Worm (Caenorhabditis elegans): Measurements from ENCODE around the gene F59E12.3.
A peak's percentile ranks its signal among the peaks of the same experiment; 100 is the strongest.

F59E12.3 gene

ce11 chrII:5660736-5661734, 22.9 kb downstream of the F59E12.3 start, which contains the start of the genes ift-43 and mdt-26 (continued):
- TF ChIP-seq zip-2 (tag; optimal IDR thresholded peaks at IDR 0.05), result no peak
- 0 out of 2 replicates have a peak, but pooled peaks have one; percentile 36 for TF ChIP-seq zfp-3 (GFP tag; conservative IDR thresholded peaks at IDR 0.05)
- TF ChIP-seq zag-1 (tag; optimal IDR thresholded peaks at IDR 0.05), result no peak
- no peak for TF ChIP-seq ztf-11 (tag; optimal IDR thresholded peaks at IDR 0.05)
- TF ChIP-seq nhr-10 (tag; optimal IDR thresholded peaks at IDR 0.05), result no peak
- no peak for TF ChIP-seq skn-1 (tag; optimal IDR thresholded peaks at IDR 0.05)
- TF ChIP-seq mdl-1 (tag; optimal IDR thresholded peaks at IDR 0.05), result peak; percentile 76 to 88
- peak; percentile 57 for TF ChIP-seq jun-1 (tag; optimal IDR thresholded peaks at IDR 0.05)
- peak; percentile 46; the same call in 1 of the 2 replicates for TF ChIP-seq tra-1 (GFP tag; IDR thresholded peaks at IDR 0.05)
- no peak for TF ChIP-seq daf-12 (tag; optimal IDR thresholded peaks at IDR 0.05)
- peak; percentile 92 for TF ChIP-seq ctbp-1 (GFP tag; IDR thresholded peaks at IDR 0.05)
- peak; percentile 70 for TF ChIP-seq nhr-102 (tag; optimal IDR thresholded peaks at IDR 0.05)
- TF ChIP-seq F37D6.2 (tag; optimal IDR thresholded peaks at IDR 0.05), result peak; percentile 70
- TF ChIP-seq ceh-28 (tag; optimal IDR thresholded peaks at IDR 0.05), result peak; percentile 76
- peak; percentile 74; the same call in 1 of the 2 replicates for TF ChIP-seq dmd-8 (GFP tag; IDR thresholded peaks at IDR 0.05)
- TF ChIP-seq egl-27 (tag; optimal IDR thresholded peaks at IDR 0.05), result no peak
- peak; percentile 66 for TF ChIP-seq lin-38 (GFP tag; IDR thresholded peaks at IDR 0.05)
- TF ChIP-seq duxl-1 (tag; optimal IDR thresholded peaks at IDR 0.05; ENCODE audit: poor library complexity), result peak; percentile 31
- TF ChIP-seq nhr-25 (tag; optimal IDR thresholded peaks at IDR 0.05; ENCODE audit: borderline replicate concordance, insufficient read depth), result peak; percentile 61
- TF ChIP-seq rbr-2 (tag; optimal IDR thresholded peaks at IDR 0.05), result peak; percentile 76
- TF ChIP-seq sdz-12 (GFP tag; optimal IDR thresholded peaks at IDR 0.05), result no peak
- peak; percentile 83 for TF ChIP-seq nhr-42 (GFP tag; IDR thresholded peaks at IDR 0.05)
- peak; percentile 42 for TF ChIP-seq F10B5.3 (tag; optimal IDR thresholded peaks at IDR 0.05)
- peak; percentile 78 for TF ChIP-seq arid-1 (GFP tag; conservative IDR thresholded peaks at IDR 0.05)
- no peak for TF ChIP-seq F26F4.8 (GFP tag; conservative IDR thresholded peaks at IDR 0.05)
- TF ChIP-seq nhr-41 (GFP tag; IDR thresholded peaks at IDR 0.05), result peak; percentile 65; the same call in 1 of the 2 replicates
- TF ChIP-seq unc-62 (GFP tag; optimal IDR thresholded peaks at IDR 0.05 in 1 of 2), result peak in 1 of 2 experiments; percentile 97
- no peak for TF ChIP-seq unc-62 (tag; optimal IDR thresholded peaks at IDR 0.05)
- TF ChIP-seq tag-97 (GFP tag; IDR thresholded peaks at IDR 0.05), result no peak
- TF ChIP-seq D1046.2 (GFP tag; IDR thresholded peaks at IDR 0.05), result no peak
- peak; percentile 34 for TF ChIP-seq ceh-82 (tag; optimal IDR thresholded peaks at IDR 0.05)
- TF ChIP-seq snpc-1.2 (GFP tag; IDR thresholded peaks at IDR 0.05), result peak; percentile 75
- peak; percentile 36 to 59 for TF ChIP-seq daf-16 (GFP tag; optimal IDR thresholded peaks at IDR 0.05)
- peak; percentile 47 for TF ChIP-seq daf-16 (tag; optimal IDR thresholded peaks at IDR 0.05)
- TF ChIP-seq mep-1 (tag; optimal IDR thresholded peaks at IDR 0.05), result peak; percentile 77
- peak; percentile 91 for TF ChIP-seq daf-19 (GFP tag; conservative IDR thresholded peaks at IDR 0.05)
- no peak for TF ChIP-seq Y5F2A.4 (GFP tag; optimal IDR thresholded peaks at IDR 0.05)
- TF ChIP-seq ceh-32 (tag; optimal IDR thresholded peaks at IDR 0.05; ENCODE audit: poor library complexity), result peak; percentile 55
- peak; percentile 64; the same call in 1 of the 2 replicates for TF ChIP-seq ceh-44 (GFP tag; IDR thresholded peaks at IDR 0.05)
- TF ChIP-seq ceh-62 (tag; optimal IDR thresholded peaks at IDR 0.05), result no peak
- peak; percentile 81 for TF ChIP-seq spr-1 (tag; optimal IDR thresholded peaks at IDR 0.05)
- peak; percentile 0 for TF ChIP-seq nhr-77 (tag; optimal IDR thresholded peaks at IDR 0.05)
- peak; percentile 67 for TF ChIP-seq madf-9 (GFP tag; conservative IDR thresholded peaks at IDR 0.05)
- TF ChIP-seq nhr-28 (tag; optimal IDR thresholded peaks at IDR 0.05), result peak; percentile 46
- peak; percentile 21 for TF ChIP-seq nhr-111 (GFP tag; optimal IDR thresholded peaks at IDR 0.05)
- TF ChIP-seq zip-11 (GFP tag; IDR thresholded peaks at IDR 0.05), result no peak
- no peak for TF ChIP-seq nhr-6 (tag; optimal IDR thresholded peaks at IDR 0.05)
- no peak for TF ChIP-seq cey-2 (tag; optimal IDR thresholded peaks at IDR 0.05; ENCODE audit: borderline replicate concordance, insufficient read depth)
- no peak for TF ChIP-seq zfp-2 (tag; optimal IDR thresholded peaks at IDR 0.05)
